2 fruit fly cellular contexts compared by ENCODE assay signal in the genomic region with DNA sequence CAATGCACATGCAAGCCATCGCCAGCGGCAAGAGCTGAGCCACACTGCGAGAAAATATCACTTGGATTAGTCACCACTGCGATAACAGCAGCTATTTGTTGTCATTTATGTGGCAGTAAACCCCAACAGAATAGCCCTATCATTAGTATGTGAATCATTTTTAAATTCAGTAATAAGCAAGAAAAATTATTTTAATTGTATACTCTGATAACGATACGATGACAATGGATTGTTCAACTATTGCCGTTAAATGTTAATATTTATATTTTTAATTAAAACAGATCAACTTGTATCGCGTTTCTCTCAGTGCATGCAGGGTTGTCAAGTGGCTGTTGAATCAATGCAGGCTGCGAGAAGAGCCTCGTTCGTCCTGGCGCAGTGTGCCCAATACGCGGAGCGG.
TF ChIP-seq lines count a peak whose summit lies in the region.

No protein-coding gene starts in this region.

TF ChIP-seq in whole organism, embryonic, 481 proteins besides CTCF, POLR2A, EP300 and RAD21 (continued from another document and continues in another):
- no peak for TF ChIP-seq fd102C (GFP tag; optimal IDR thresholded peaks at IDR 0.05; lab: Kevin White, UChicago)
- TF ChIP-seq CG12391 (tag; optimal IDR thresholded peaks at IDR 0.05; lab: Kevin White, UChicago), result peak; percentile 3
- no peak for TF ChIP-seq CG8089 (GFP tag; optimal IDR thresholded peaks at IDR 0.05; lab: Kevin White, UChicago)
- peak; percentile 19 for TF ChIP-seq Ssrp (tag; optimal IDR thresholded peaks at IDR 0.05; lab: Kevin White, UChicago)
- TF ChIP-seq CG31388 (GFP tag; optimal IDR thresholded peaks at IDR 0.05; lab: Kevin White, UChicago), result no peak
- TF ChIP-seq Camta (GFP tag; optimal IDR thresholded peaks at IDR 0.05; lab: Kevin White, UChicago), result no peak
- peak; percentile 8 for TF ChIP-seq Hmr (GFP tag; optimal IDR thresholded peaks at IDR 0.05; lab: Kevin White, UChicago)
- no peak for TF ChIP-seq CG5180 (GFP tag; optimal IDR thresholded peaks at IDR 0.05; lab: Kevin White, UChicago)
- TF ChIP-seq Adf1 (GFP tag; IDR thresholded peaks at IDR 0.05; lab: Robert Waterston, UW), result no peak
- TF ChIP-seq CG42726 (GFP tag; IDR thresholded peaks at IDR 0.05; lab: Robert Waterston, UW; ENCODE audit: partially characterized antibody), result no peak
- TF ChIP-seq crp (GFP tag; optimal IDR thresholded peaks at IDR 0.05; lab: Kevin White, UChicago), result no peak
- TF ChIP-seq CG12942 (GFP tag; optimal IDR thresholded peaks at IDR 0.05; lab: Kevin White, UChicago), result no peak
- no peak for TF ChIP-seq CG18476 (GFP tag; optimal IDR thresholded peaks at IDR 0.05; lab: Kevin White, UChicago)
- no peak for TF ChIP-seq CG14860 (GFP tag; IDR thresholded peaks at IDR 0.05; lab: Robert Waterston, UW; ENCODE audit: partially characterized antibody)
- TF ChIP-seq CG10565 (GFP tag; optimal IDR thresholded peaks at IDR 0.05; lab: Kevin White, UChicago), result no peak
- peak; percentile 36; the same call in 2 of the 3 replicates for TF ChIP-seq row (GFP tag; IDR thresholded peaks at IDR 0.05; lab: Robert Waterston, UW)
- no peak for TF ChIP-seq CG11085 (GFP tag; IDR thresholded peaks at IDR 0.05; lab: Robert Waterston, UW)
- TF ChIP-seq her (GFP tag; optimal IDR thresholded peaks at IDR 0.05; lab: Kevin White, UChicago), result no peak
- no peak for TF ChIP-seq Hr3 (GFP tag; optimal IDR thresholded peaks at IDR 0.05; lab: Kevin White, UChicago)
- no peak for TF ChIP-seq scrt (GFP tag; optimal IDR thresholded peaks at IDR 0.05; lab: Kevin White, UChicago)
- no peak for TF ChIP-seq CG12236 (GFP tag; optimal IDR thresholded peaks at IDR 0.05; lab: Kevin White, UChicago)
- TF ChIP-seq mirr (GFP tag; optimal IDR thresholded peaks at IDR 0.05; lab: Kevin White, UChicago), result no peak
- TF ChIP-seq Blimp-1 (GFP tag; optimal IDR thresholded peaks at IDR 0.05; lab: Kevin White, UChicago), result peak; percentile 8
- peak; percentile 13 for TF ChIP-seq CG10979 (tag; optimal IDR thresholded peaks at IDR 0.05; lab: Kevin White, UChicago)
- peak; percentile 18 for TF ChIP-seq tio (GFP tag; optimal IDR thresholded peaks at IDR 0.05; lab: Kevin White, UChicago)
- TF ChIP-seq mld (GFP tag; IDR thresholded peaks at IDR 0.05; lab: Robert Waterston, UW; ENCODE audit: partially characterized antibody), result no peak
- no peak for TF ChIP-seq Bteb2 (GFP tag; optimal IDR thresholded peaks at IDR 0.05; lab: Kevin White, UChicago)
- TF ChIP-seq Nf-YA (GFP tag; IDR thresholded peaks at IDR 0.05; lab: Robert Waterston, UW), result no peak
- no peak for TF ChIP-seq stwl (tag; optimal IDR thresholded peaks at IDR 0.05; lab: Kevin White, UChicago)
- TF ChIP-seq CG10366 (GFP tag; IDR thresholded peaks at IDR 0.05; lab: Robert Waterston, UW), result no peak
- no peak for TF ChIP-seq Deaf1 (tag; optimal IDR thresholded peaks at IDR 0.05; lab: Kevin White, UChicago)
- TF ChIP-seq gcm (GFP tag; optimal IDR thresholded peaks at IDR 0.05; lab: Kevin White, UChicago), result no peak
- peak; percentile 27 for TF ChIP-seq grau (tag; optimal IDR thresholded peaks at IDR 0.05; lab: Kevin White, UChicago)
- TF ChIP-seq CG18619 (GFP tag; optimal IDR thresholded peaks at IDR 0.05; lab: Kevin White, UChicago), result peak; percentile 9
- no peak for TF ChIP-seq ewg (GFP tag; optimal IDR thresholded peaks at IDR 0.05; lab: Kevin White, UChicago)
- peak; percentile 22 for TF ChIP-seq unpg (GFP tag; optimal IDR thresholded peaks at IDR 0.05; lab: Kevin White, UChicago)
- no peak for TF ChIP-seq nerfin-1 (tag; optimal IDR thresholded peaks at IDR 0.05; lab: Kevin White, UChicago)
- no peak for TF ChIP-seq Kr (GFP tag; optimal IDR thresholded peaks at IDR 0.05; lab: Kevin White, UChicago)
- TF ChIP-seq CG11695 (GFP tag; IDR thresholded peaks at IDR 0.05; lab: Robert Waterston, UW), result no peak
- TF ChIP-seq Dfd (GFP tag; optimal IDR thresholded peaks at IDR 0.05; lab: Kevin White, UChicago), result no peak
- peak; percentile 42 for TF ChIP-seq Oli (tag; optimal IDR thresholded peaks at IDR 0.05; lab: Kevin White, UChicago)
- TF ChIP-seq CG31441 (GFP tag; IDR thresholded peaks at IDR 0.05; lab: Robert Waterston, UW), result peak; percentile 45; the same call in 1 of the 2 replicates
- TF ChIP-seq ttk (GFP tag; IDR thresholded peaks at IDR 0.05; lab: Robert Waterston, UW), result peak; percentile 31; the same call in 1 of the 2 replicates
- no peak for TF ChIP-seq corto (GFP tag; optimal IDR thresholded peaks at IDR 0.05; lab: Kevin White, UChicago)
- no peak for TF ChIP-seq peb (GFP tag; IDR thresholded peaks at IDR 0.05; lab: Robert Waterston, UW)
- no peak for TF ChIP-seq CG2875 (GFP tag; optimal IDR thresholded peaks at IDR 0.05; lab: Kevin White, UChicago)
- no peak for TF ChIP-seq CG12769 (tag; optimal IDR thresholded peaks at IDR 0.05; lab: Kevin White, UChicago)
- no peak for TF ChIP-seq odd (GFP tag; optimal IDR thresholded peaks at IDR 0.05; lab: Kevin White, UChicago)
- no peak for TF ChIP-seq so (GFP tag; IDR thresholded peaks at IDR 0.05; lab: Robert Waterston, UW)
- TF ChIP-seq Xbp1 (GFP tag; optimal IDR thresholded peaks at IDR 0.05; lab: Kevin White, UChicago), result peak; percentile 3
- no peak for TF ChIP-seq TFAM (GFP tag; optimal IDR thresholded peaks at IDR 0.05; lab: Kevin White, UChicago)
- TF ChIP-seq Lim3 (GFP tag; IDR thresholded peaks at IDR 0.05; lab: Robert Waterston, UW), result no peak
- no peak for TF ChIP-seq CG16815 (GFP tag; optimal IDR thresholded peaks at IDR 0.05; lab: Kevin White, UChicago)
- no peak for TF ChIP-seq CG6272 (GFP tag; IDR thresholded peaks at IDR 0.05; lab: Robert Waterston, UW)
- 0 out of 2 replicates have a peak, but pooled peaks have one; percentile 11 for TF ChIP-seq onecut (GFP tag; IDR thresholded peaks at IDR 0.05; lab: Robert Waterston, UW)
- TF ChIP-seq CG17802 (tag; optimal IDR thresholded peaks at IDR 0.05; lab: Kevin White, UChicago), result no peak
- TF ChIP-seq CG15073 (GFP tag; optimal IDR thresholded peaks at IDR 0.05; lab: Kevin White, UChicago), result no peak
- TF ChIP-seq Fer3 (tag; optimal IDR thresholded peaks at IDR 0.05; lab: Kevin White, UChicago), result no peak
- no peak for TF ChIP-seq Opbp (GFP tag; IDR thresholded peaks at IDR 0.05; lab: Robert Waterston, UW; ENCODE audit: partially characterized antibody)
- TF ChIP-seq pita (GFP tag; optimal IDR thresholded peaks at IDR 0.05; lab: Kevin White, UChicago), result no peak
- TF ChIP-seq CG4820 (GFP tag; optimal IDR thresholded peaks at IDR 0.05; lab: Kevin White, UChicago), result peak; percentile 11
- TF ChIP-seq CG13775 (GFP tag; optimal IDR thresholded peaks at IDR 0.05; lab: Kevin White, UChicago), result no peak
- no peak for TF ChIP-seq pan (optimal IDR thresholded peaks at IDR 0.05; lab: Kevin White, UChicago)
- TF ChIP-seq pan (GFP tag; optimal IDR thresholded peaks at IDR 0.05 in 1 of 2, IDR thresholded peaks at IDR 0.05 in 1 of 2), result no peak
- TF ChIP-seq Doc3 (GFP tag; IDR thresholded peaks at IDR 0.05; lab: Robert Waterston, UW; ENCODE audit: partially characterized antibody), result no peak

TF ChIP-seq in whole organism, prepupa, 60 proteins besides CTCF, POLR2A, EP300 and RAD21 (continued from another document):
- TF ChIP-seq cyc (GFP tag; optimal IDR thresholded peaks at IDR 0.05; lab: Kevin White, UChicago), result peak; percentile 36
- TF ChIP-seq CG6792 (GFP tag; optimal IDR thresholded peaks at IDR 0.05; lab: Kevin White, UChicago), result peak; percentile 4
- TF ChIP-seq Ets21C (GFP tag; optimal IDR thresholded peaks at IDR 0.05; lab: Kevin White, UChicago), result no peak
- TF ChIP-seq CG8119 (GFP tag; IDR thresholded peaks at IDR 0.05; lab: Robert Waterston, UW), result peak; percentile 42; the same call in 1 of the 3 replicates
- peak; percentile 37 for TF ChIP-seq CG31627 (GFP tag; optimal IDR thresholded peaks at IDR 0.05; lab: Kevin White, UChicago)
- TF ChIP-seq eg (GFP tag; IDR thresholded peaks at IDR 0.05; lab: Robert Waterston, UW), result peak; percentile 45; the same call in 2 of the 3 replicates
- TF ChIP-seq CG10669 (GFP tag; optimal IDR thresholded peaks at IDR 0.05; lab: Kevin White, UChicago), result peak; percentile 49
- no peak for TF ChIP-seq CG1621 (tag; optimal IDR thresholded peaks at IDR 0.05; lab: Kevin White, UChicago)
- peak; percentile 40 for TF ChIP-seq Ets96B (tag; optimal IDR thresholded peaks at IDR 0.05; lab: Kevin White, UChicago)
- peak; percentile 21 for TF ChIP-seq Hr39 (GFP tag; optimal IDR thresholded peaks at IDR 0.05; lab: Kevin White, UChicago)
- TF ChIP-seq Blimp-1 (GFP tag; optimal IDR thresholded peaks at IDR 0.05; lab: Kevin White, UChicago), result no peak
- TF ChIP-seq fd85E (GFP tag; optimal IDR thresholded peaks at IDR 0.05; lab: Kevin White, UChicago), result no peak
- TF ChIP-seq Sox15 (GFP tag; optimal IDR thresholded peaks at IDR 0.05; lab: Kevin White, UChicago), result no peak
- TF ChIP-seq Met (GFP tag; optimal IDR thresholded peaks at IDR 0.05; lab: Kevin White, UChicago), result peak; percentile 25
- TF ChIP-seq spab (GFP tag; optimal IDR thresholded peaks at IDR 0.05; lab: Kevin White, UChicago), result peak; percentile 5
- TF ChIP-seq Eip78C (GFP tag; lab: Kevin White, UChicago), result peak; percentile 77
- TF ChIP-seq pdm3 (GFP tag; optimal IDR thresholded peaks at IDR 0.05; lab: Kevin White, UChicago), result peak; percentile 56
- TF ChIP-seq CG4318 (GFP tag; optimal IDR thresholded peaks at IDR 0.05; lab: Kevin White, UChicago), result peak; percentile 29
- TF ChIP-seq CG16779 (tag; optimal IDR thresholded peaks at IDR 0.05; lab: Kevin White, UChicago), result peak; percentile 2
- TF ChIP-seq CG6808 (GFP tag; optimal IDR thresholded peaks at IDR 0.05; lab: Kevin White, UChicago), result peak; percentile 2
- TF ChIP-seq vri (GFP tag; optimal IDR thresholded peaks at IDR 0.05; lab: Kevin White, UChicago), result no peak
- peak; percentile 8 for TF ChIP-seq Eip75B (GFP tag; optimal IDR thresholded peaks at IDR 0.05; lab: Kevin White, UChicago)
- peak; percentile 24; the same call in 1 of the 3 replicates for TF ChIP-seq CG6163 (GFP tag; IDR thresholded peaks at IDR 0.05; lab: Robert Waterston, UW)
- no peak for TF ChIP-seq fkh (GFP tag; optimal IDR thresholded peaks at IDR 0.05; lab: Kevin White, UChicago)
- TF ChIP-seq svp (GFP tag; lab: Kevin White, UChicago), result peak; percentile 68
- TF ChIP-seq OdsH (GFP tag; optimal IDR thresholded peaks at IDR 0.05; lab: Kevin White, UChicago), result peak; percentile 52
- no peak for TF ChIP-seq CG11294 (GFP tag; IDR thresholded peaks at IDR 0.05; lab: Robert Waterston, UW)
- peak; percentile 32 for TF ChIP-seq CG8632 (GFP tag; optimal IDR thresholded peaks at IDR 0.05; lab: Kevin White, UChicago)
- TF ChIP-seq CG15336 (GFP tag; IDR thresholded peaks at IDR 0.05; lab: Robert Waterston, UW), result no peak
- no peak for TF ChIP-seq fd59A (GFP tag; optimal IDR thresholded peaks at IDR 0.05; lab: Kevin White, UChicago)
- no peak for TF ChIP-seq CG7368 (GFP tag; optimal IDR thresholded peaks at IDR 0.05; lab: Kevin White, UChicago)
- peak; percentile 8 for TF ChIP-seq Sox14 (GFP tag; optimal IDR thresholded peaks at IDR 0.05; lab: Kevin White, UChicago)
- TF ChIP-seq Hr4 (GFP tag; optimal IDR thresholded peaks at IDR 0.05; lab: Kevin White, UChicago), result peak; percentile 56
- TF ChIP-seq lz (GFP tag; optimal IDR thresholded peaks at IDR 0.05; lab: Kevin White, UChicago), result peak; percentile 28
- TF ChIP-seq achi (GFP tag; optimal IDR thresholded peaks at IDR 0.05; lab: Kevin White, UChicago), result peak; percentile 26
- TF ChIP-seq topi (GFP tag; optimal IDR thresholded peaks at IDR 0.05; lab: Kevin White, UChicago), result no peak
- TF ChIP-seq Smox (GFP tag; optimal IDR thresholded peaks at IDR 0.05; lab: Kevin White, UChicago), result peak; percentile 35
- TF ChIP-seq acj6 (GFP tag; optimal IDR thresholded peaks at IDR 0.05; lab: Kevin White, UChicago), result peak; percentile 37
- no peak for TF ChIP-seq dac (GFP tag; optimal IDR thresholded peaks at IDR 0.05; lab: Kevin White, UChicago)
- TF ChIP-seq CG8319 (GFP tag; optimal IDR thresholded peaks at IDR 0.05; lab: Kevin White, UChicago), result peak; percentile 9
